Worm (Caenorhabditis elegans) whole organism, L4/young adult: ENCODE data around the gene ZK1248.5.

Source experiments
- W03F9.2 ChIP-seq: fragments of 150-350 bp; optimal IDR thresholded peaks from 2 replicates; lab custom pipeline; 2014; ENCODE audit warnings: missing biosample characterization, missing genetic modification characterization
- dao-5 ChIP-seq: sonication (generic microtip); optimal IDR thresholded peaks from 2 replicates; lab custom pipeline; 2016; ENCODE audit warnings: missing genotype, missing genetic modification characterization, moderate library complexity, missing compliant biosample characterization
- him-1 ChIP-seq: sonication (generic microtip); optimal IDR thresholded peaks from 2 replicates; lab custom pipeline; 2016; ENCODE audit warnings: missing genotype, missing genetic modification reagents, missing genetic modification characterization, missing compliant biosample characterization

- TF ChIP-seq dao-5, result no peak
- TF ChIP-seq him-1 (tag; lab: Kevin White, UChicago), result peak; percentile 28
- TF ChIP-seq W03F9.2, result no peak
Observed at ce11 chrII:5772547-5773142, 37.7 kb upstream of the ZK1248.5 start.
